Worm (Caenorhabditis elegans): ENCODE data around the gene C35D10.1.

C35D10.1 gene

DNA sequence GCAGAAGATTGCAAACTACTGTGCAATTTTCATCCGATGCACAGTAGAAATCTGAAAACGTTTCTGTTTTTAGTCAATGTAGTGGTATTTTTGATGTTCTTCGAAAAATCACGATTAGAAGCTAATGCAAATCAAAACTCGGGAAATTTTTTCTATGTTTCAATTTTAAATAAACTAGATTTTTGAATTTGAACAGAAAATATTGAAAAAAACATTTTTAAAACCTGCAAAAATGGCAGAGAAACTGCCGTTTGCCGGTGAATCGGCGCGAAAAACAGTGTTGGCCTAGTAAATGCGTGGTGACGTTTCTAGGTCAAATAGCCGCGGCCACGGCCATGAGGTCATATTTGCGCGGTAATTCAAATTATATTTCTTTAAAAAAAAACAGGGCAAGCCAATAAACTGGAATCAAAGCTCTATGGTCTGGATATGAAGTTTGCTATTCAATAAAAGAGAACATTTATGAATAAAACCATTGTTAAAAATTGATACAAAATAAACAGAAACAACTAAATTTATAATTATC lies 50.7 kb downstream of the C35D10.1 start, which contains the start of gene set-2 (continued):
- TF ChIP-seq attf-6 (GFP tag; IDR thresholded peaks at IDR 0.05) (peak; percentile 29; the same call in 1 of the 2 replicates), F10E7.11 (tag; optimal IDR thresholded peaks at IDR 0.05) (peak; percentile 38), F33H1.4 (GFP tag; IDR thresholded peaks at IDR 0.05) (peak; percentile 76), gei-17 (GFP tag; optimal IDR thresholded peaks at IDR 0.05) (no peak), lin-26 (GFP tag; IDR thresholded peaks at IDR 0.05) (0 out of 2 replicates have a peak, but pooled peaks have one; percentile 39), nfya-1 (tag; optimal IDR thresholded peaks at IDR 0.05; ENCODE audit: borderline replicate concordance, insufficient read depth) (no peak), snpc-3.4 (tag; optimal IDR thresholded peaks at IDR 0.05) (peak; percentile 78), ama-1 (optimal IDR thresholded peaks at IDR 0.05) (no peak), ama-1 (GFP tag; optimal IDR thresholded peaks at IDR 0.05) (no peak), snpc-1.3 (tag; optimal IDR thresholded peaks at IDR 0.05; ENCODE audit: insufficient read depth) (peak; percentile 60), akir-1 (GFP tag; optimal IDR thresholded peaks at IDR 0.05) (no peak), C06A6.2 (GFP tag; conservative IDR thresholded peaks at IDR 0.05) (no peak), nfya-2 (GFP tag; IDR thresholded peaks at IDR 0.05) (no peak), ztf-3 (GFP tag; optimal IDR thresholded peaks at IDR 0.05) (no peak), Y53F4B.3 (GFP tag; IDR thresholded peaks at IDR 0.05) (no peak), madf-10 (tag; optimal IDR thresholded peaks at IDR 0.05) (peak; percentile 55), T07F8.4 (tag; optimal IDR thresholded peaks at IDR 0.05) (no peak), cebp-2 (GFP tag; IDR thresholded peaks at IDR 0.05) (no peak), cebp-1 (GFP tag; IDR thresholded peaks at IDR 0.05) (no peak), cebp-1 (tag; optimal IDR thresholded peaks at IDR 0.05) (peak; percentile 67), him-1 (tag; optimal IDR thresholded peaks at IDR 0.05) (peak; percentile 3), lin-54 (GFP tag; optimal IDR thresholded peaks at IDR 0.05) (peak; percentile 97), nhr-179 (tag; optimal IDR thresholded peaks at IDR 0.05) (no peak), lag-1 (GFP tag; IDR thresholded peaks at IDR 0.05) (no peak), tbx-9 (tag; optimal IDR thresholded peaks at IDR 0.05; ENCODE audit: borderline replicate concordance) (no peak), nfyb-1 (GFP tag; IDR thresholded peaks at IDR 0.05) (peak; percentile 76), xnd-1 (tag; optimal IDR thresholded peaks at IDR 0.05) (peak; percentile 58), zfh-2 (GFP tag; conservative IDR thresholded peaks at IDR 0.05) (0 out of 2 replicates have a peak, but pooled peaks have one; percentile 30), F52B5.7 (tag; optimal IDR thresholded peaks at IDR 0.05) (no peak), nhr-27 (tag; optimal IDR thresholded peaks at IDR 0.05) (no peak), hmg-20 (GFP tag; IDR thresholded peaks at IDR 0.05) (no peak), aptf-2 (GFP tag; conservative IDR thresholded peaks at IDR 0.05) (0 out of 2 replicates have a peak, but pooled peaks have one; percentile 41), K12H6.12 (tag; optimal IDR thresholded peaks at IDR 0.05) (peak; percentile 59), repo-1 (tag; optimal IDR thresholded peaks at IDR 0.05) (no peak), Y53G8AR.9 (GFP tag; conservative IDR thresholded peaks at IDR 0.05) (peak; percentile 51; the same call in 1 of the 2 replicates), mes-4 (tag; optimal IDR thresholded peaks at IDR 0.05) (no peak), ztf-18 (tag; optimal IDR thresholded peaks at IDR 0.05) (peak; percentile 74), athp-1 (tag; optimal IDR thresholded peaks at IDR 0.05) (peak; percentile 75), ceh-91 (GFP tag; IDR thresholded peaks at IDR 0.05) (peak; percentile 82), Y95B8A.8 (GFP tag; IDR thresholded peaks at IDR 0.05) (peak; percentile 89), F57A8.1 (GFP tag; optimal IDR thresholded peaks at IDR 0.05) (no peak), hsf-1 (GFP tag; IDR thresholded peaks at IDR 0.05) (0 out of 2 replicates have a peak, but pooled peaks have one; percentile 19), B0336.3 (GFP tag; IDR thresholded peaks at IDR 0.05) (peak; percentile 63), lir-1 (GFP tag; conservative IDR thresholded peaks at IDR 0.05) (peak; percentile 84), madf-8 (GFP tag; conservative IDR thresholded peaks at IDR 0.05) (peak; percentile 77), pha-4 (tag; optimal IDR thresholded peaks at IDR 0.05) (no peak), madf-3 (GFP tag; IDR thresholded peaks at IDR 0.05) (peak; percentile 89), bed-1 (GFP tag; IDR thresholded peaks at IDR 0.05) (0 out of 2 replicates have a peak, but pooled peaks have one; percentile 79), hlh-12 (tag; optimal IDR thresholded peaks at IDR 0.05) (no peak)
